Worm (Caenorhabditis elegans): Measurements from ENCODE around the gene best-24.

DNA sequence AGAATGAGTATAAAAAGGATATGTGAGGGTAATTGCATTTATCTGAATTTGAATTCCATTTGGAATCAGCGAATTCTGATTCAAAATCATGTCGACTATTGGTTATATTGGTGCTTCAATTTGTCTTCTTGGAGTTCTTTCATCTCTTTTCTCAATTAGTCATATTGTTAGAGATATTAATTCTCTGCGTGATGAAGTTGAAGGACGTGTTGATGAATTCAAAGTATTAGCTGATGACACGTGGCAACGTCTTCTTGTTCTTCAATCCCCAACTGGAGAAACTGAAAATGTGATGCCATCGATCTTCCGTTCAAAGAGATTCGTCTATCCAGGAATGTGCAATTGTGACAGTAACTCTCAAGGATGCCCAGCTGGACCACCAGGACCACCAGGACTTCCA lies 48.0 kb downstream of the best-24 start, which contains the start of gene col-90:
- no peak for TF ChIP-seq egl-27 (tag; optimal IDR thresholded peaks at IDR 0.05)
- TF ChIP-seq R02D3.7 (tag; optimal IDR thresholded peaks at IDR 0.05), result no peak
- no peak for TF ChIP-seq zag-1 (tag; optimal IDR thresholded peaks at IDR 0.05)
- TF ChIP-seq snpc-4 (tag; optimal IDR thresholded peaks at IDR 0.05), result no peak
- no peak for TF ChIP-seq mdl-1 (tag; optimal IDR thresholded peaks at IDR 0.05)
- no peak for TF ChIP-seq lin-13 (GFP tag; optimal IDR thresholded peaks at IDR 0.05)

Data from whole organism, L2 larva.